Fruit fly (Drosophila melanogaster): ENCODE results near the gene Mnat9.

dm6 chr3R:31626237-31626636 lies 10.3 kb upstream of the Mnat9 start:
- TF ChIP-seq psq (optimal IDR thresholded peaks at IDR 0.05) (no peak), Myc (optimal IDR thresholded peaks at IDR 0.05) (no peak)

All from Kc167 (cell line).